Fruit fly (Drosophila melanogaster) whole organism, wandering third instar larva: ENCODE data around the gene Atg3.

ENCODE experiments used
- Abd-B ChIP-seq: fragments of >200 bp; optimal IDR thresholded peaks from 2 replicates; lab custom pipeline; 2017; ENCODE audit warnings: missing biosample characterization, missing genetic modification characterization
- CG32264 ChIP-seq: fragments of 200-800 bp; sonication (Bioruptor generic); optimal IDR thresholded peaks from 2 replicates; lab custom pipeline; 2016; ENCODE audit warnings: missing biosample characterization, missing genetic modification characterization
- CG9705 ChIP-seq: fragments of 200-800 bp; sonication (Bioruptor generic); optimal IDR thresholded peaks from 2 replicates; lab custom pipeline; 2018; ENCODE audit warnings: missing biosample characterization, mild to moderate bottlenecking, missing genetic modification characterization
- CrebA ChIP-seq: fragments of 200-800 bp; sonication (Bioruptor generic); optimal IDR thresholded peaks from 2 replicates; lab custom pipeline; 2016; ENCODE audit warnings: missing biosample characterization, mild to moderate bottlenecking, missing genetic modification characterization, borderline replicate concordance
- Dfd ChIP-seq: fragments of >200 bp; optimal IDR thresholded peaks from 2 replicates; lab custom pipeline; 2017; ENCODE audit warnings: missing biosample characterization, missing genetic modification characterization
- Dif ChIP-seq: fragments of 200-275, 200-300 bp; sonication (Bioruptor generic); optimal IDR thresholded peaks from 2 replicates; lab custom pipeline; 2018; ENCODE audit warnings: missing biosample characterization, missing genetic modification characterization; ENCODE audit not compliant: partially characterized antibody
- GATAd ChIP-seq: sonication (Bioruptor generic); optimal IDR thresholded peaks from 2 replicates; lab custom pipeline; 2016; ENCODE audit warnings: missing biosample characterization, missing genetic modification characterization
- HLH106 ChIP-seq: fragments of 200-800 bp; optimal IDR thresholded peaks from 3 replicates; lab custom pipeline; 2019; ENCODE audit warnings: missing biosample characterization, mild to moderate bottlenecking, missing genetic modification characterization, moderate library complexity
- Hnf4 ChIP-seq: fragments of 200-800 bp; sonication (Bioruptor generic); optimal IDR thresholded peaks from 2 replicates; lab custom pipeline; 2016; ENCODE audit warnings: missing biosample characterization, mild to moderate bottlenecking, missing genetic modification characterization
- Hr78 ChIP-seq: fragments of >200 bp; optimal IDR thresholded peaks from 2 replicates; lab custom pipeline; 2017; ENCODE audit warnings: missing biosample characterization, missing genetic modification characterization
- Hr83 ChIP-seq: fragments of 200-300 bp; sonication (Bioruptor generic); optimal IDR thresholded peaks from 2 replicates; lab custom pipeline; 2016; ENCODE audit warnings: missing biosample characterization, mild to moderate bottlenecking, missing genetic modification characterization, moderate library complexity; ENCODE audit not compliant: poor library complexity, severe bottlenecking
- Jra ChIP-seq: sonication (Bioruptor generic); optimal IDR thresholded peaks from 2 replicates; lab custom pipeline; 2016; ENCODE audit warnings: missing biosample characterization, missing genetic modification characterization
- Mio ChIP-seq: sonication (Bioruptor generic); optimal IDR thresholded peaks from 2 replicates; lab custom pipeline; 2016; ENCODE audit warnings: missing biosample characterization, missing genetic modification characterization
- Myc ChIP-seq: fragments of >200 bp; optimal IDR thresholded peaks from 2 replicates; lab custom pipeline; 2017
- N ChIP-seq: fragments of >200 bp; optimal IDR thresholded peaks from 2 replicates; lab custom pipeline; 2018; ENCODE audit warnings: missing biosample characterization, missing external identifiers, missing genetic modification characterization
- OdsH ChIP-seq: fragments of 200-800 bp; sonication (Bioruptor generic); optimal IDR thresholded peaks from 2 replicates; lab custom pipeline; 2016; ENCODE audit warnings: missing biosample characterization, mild to moderate bottlenecking, missing genetic modification characterization
- Rel ChIP-seq, 2 experiments: fragments of 200-800 bp; sonication (Bioruptor generic) in 1 of 2; optimal IDR thresholded peaks; 2 replicates in 1 of 2; 3 replicates in 1 of 2; lab custom pipeline; 2016 to 2019; ENCODE audit warnings: mild to moderate bottlenecking in 2 of 2, missing biosample characterization in 2 of 2, missing genetic modification characterization in 2 of 2, moderate library complexity in 1 of 2
- Sp1 ChIP-seq: fragments of 200-800 bp; sonication (Bioruptor generic); optimal IDR thresholded peaks from 3 replicates; lab custom pipeline; 2019; ENCODE audit warnings: missing biosample characterization, mild to moderate bottlenecking, missing genetic modification characterization, moderate library complexity
- Vsx2 ChIP-seq: fragments of 200-300, 225-300 bp; sonication (Bioruptor generic); optimal IDR thresholded peaks from 2 replicates; lab custom pipeline; 2018; ENCODE audit warnings: missing biosample characterization, missing genetic modification characterization; ENCODE audit not compliant: partially characterized antibody
- br ChIP-seq: fragments of 200-800 bp; sonication (Bioruptor generic); optimal IDR thresholded peaks from 2 replicates; lab custom pipeline; 2016; ENCODE audit warnings: missing biosample characterization, missing genetic modification characterization
- brk ChIP-seq: fragments of 200-800 bp; sonication (Bioruptor generic); optimal IDR thresholded peaks from 2 replicates; lab custom pipeline; 2016; ENCODE audit warnings: missing biosample characterization, mild to moderate bottlenecking, missing genetic modification characterization
- dmrt93B ChIP-seq: fragments of 200-800 bp; sonication (Bioruptor generic); optimal IDR thresholded peaks from 2 replicates; lab custom pipeline; 2018; ENCODE audit warnings: missing biosample characterization, mild to moderate bottlenecking, missing genetic modification characterization
- dsf ChIP-seq: sonication (Bioruptor generic); optimal IDR thresholded peaks from 2 replicates; lab custom pipeline; 2016; ENCODE audit warnings: missing biosample characterization, missing genetic modification characterization, borderline replicate concordance
- ey ChIP-seq: fragments of 200-800 bp; sonication (Bioruptor generic); optimal IDR thresholded peaks from 2 replicates; lab custom pipeline; 2016; ENCODE audit warnings: missing biosample characterization, missing genetic modification characterization
- foxo ChIP-seq, 2 experiments: fragments of 200-800 bp; sonication (Bioruptor generic); optimal IDR thresholded peaks; 2 replicates in 1 of 2; 3 replicates in 1 of 2; lab custom pipeline; 2016 to 2017; ENCODE audit warnings: missing biosample characterization in 2 of 2, missing genetic modification characterization in 2 of 2
- fru ChIP-seq: fragments of 200-800 bp; sonication (Bioruptor generic); optimal IDR thresholded peaks from 3 replicates; lab custom pipeline; 2016; ENCODE audit warnings: missing biosample characterization, mild to moderate bottlenecking, missing genetic modification characterization
- h ChIP-seq: fragments of 200-800 bp; sonication (Bioruptor generic); optimal IDR thresholded peaks from 3 replicates; lab custom pipeline; 2016; ENCODE audit warnings: missing biosample characterization, mild to moderate bottlenecking, missing genetic modification characterization
- jim ChIP-seq: fragments of 175-275, 200-325 bp; sonication (Bioruptor generic); optimal IDR thresholded peaks from 2 replicates; lab custom pipeline; 2016; ENCODE audit warnings: missing biosample characterization, mild to moderate bottlenecking, missing genetic modification characterization
- lola ChIP-seq: fragments of >200 bp; optimal IDR thresholded peaks from 2 replicates; lab custom pipeline; 2017; ENCODE audit warnings: missing biosample characterization, missing genetic modification characterization
- pan ChIP-seq: fragments of >200 bp; optimal IDR thresholded peaks from 2 replicates; lab custom pipeline; 2017
- psq ChIP-seq: fragments of 200-800 bp; sonication (Bioruptor generic); optimal IDR thresholded peaks from 3 replicates; lab custom pipeline; 2017; ENCODE audit warnings: missing biosample characterization, mild to moderate bottlenecking, missing genetic modification characterization, moderate library complexity
- rgr ChIP-seq: fragments of 200-800 bp; sonication (Bioruptor generic); optimal IDR thresholded peaks from 3 replicates; lab custom pipeline; 2016; ENCODE audit warnings: missing biosample characterization, mild to moderate bottlenecking, missing genetic modification characterization
- sage ChIP-seq: fragments of 200-800 bp; sonication (Bioruptor generic); optimal IDR thresholded peaks from 2 replicates; lab custom pipeline; 2016; ENCODE audit warnings: missing biosample characterization, mild to moderate bottlenecking, missing genetic modification characterization
- sv ChIP-seq: fragments of 200-800 bp; sonication (Bioruptor generic); optimal IDR thresholded peaks from 3 replicates; lab custom pipeline; 2016; ENCODE audit warnings: missing biosample characterization, missing genetic modification characterization
- tai ChIP-seq: sonication (Bioruptor generic); optimal IDR thresholded peaks from 2 replicates; lab custom pipeline; 2016; ENCODE audit warnings: missing biosample characterization, missing genetic modification characterization
- usp ChIP-seq: fragments of >200 bp; optimal IDR thresholded peaks from 2 replicates; lab custom pipeline; 2017; ENCODE audit warnings: missing biosample characterization, missing genetic modification characterization
- woc ChIP-seq: sonication (Bioruptor generic); optimal IDR thresholded peaks from 2 replicates; lab custom pipeline; 2016; ENCODE audit warnings: missing biosample characterization, mild to moderate bottlenecking, missing genetic modification characterization

Atg3 gene

DNA sequence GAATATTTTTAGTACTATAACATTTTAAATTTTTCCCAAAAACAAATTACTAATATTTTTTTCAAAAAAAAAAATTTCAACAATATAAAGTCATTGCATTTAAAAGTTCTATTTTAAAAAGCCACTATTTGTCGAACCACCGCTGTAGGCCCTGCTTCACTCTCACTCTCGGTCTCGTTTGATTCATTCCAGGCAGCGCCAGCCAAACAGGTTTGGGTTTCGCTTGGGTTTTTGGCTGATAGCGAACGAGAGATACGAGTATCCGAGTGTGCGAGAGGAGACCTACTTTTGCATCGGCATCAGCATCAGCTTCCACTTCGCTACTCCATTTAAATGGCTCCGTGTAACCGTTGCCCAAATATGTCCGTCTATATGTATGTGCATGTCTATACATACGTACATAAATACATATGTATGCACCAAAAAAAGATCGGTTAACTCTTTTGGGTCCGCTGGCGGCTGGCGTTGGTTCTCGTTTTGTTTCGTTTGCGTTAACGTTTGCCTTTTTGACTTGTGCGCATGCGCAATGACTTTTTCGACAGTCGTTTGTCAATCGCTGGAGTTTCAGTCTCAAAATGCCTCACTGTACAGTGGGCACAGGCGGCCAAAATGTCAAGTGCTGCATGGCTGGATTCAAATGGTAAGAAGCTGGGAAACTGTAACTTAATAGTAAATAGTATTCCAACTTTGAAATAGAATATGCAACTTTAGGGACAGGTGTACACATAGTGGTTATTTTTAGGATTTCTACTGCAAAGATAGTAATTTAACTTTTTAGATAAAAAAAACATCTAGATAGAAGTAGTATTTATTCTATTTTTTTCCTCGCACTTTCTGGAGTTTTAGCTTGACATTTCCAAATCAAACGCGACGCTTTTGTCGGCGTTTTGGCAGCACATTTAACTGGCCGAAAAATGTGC, 20.6 kb downstream of the Atg3 start:
- TF ChIP-seq dmrt93B (GFP tag; lab: Kevin White, UChicago) (peak; percentile 19), foxo (GFP tag; optimal IDR thresholded peaks at IDR 0.05; lab: Kevin White, UChicago) (peak in 1 of 2 experiments; percentile 43), psq (GFP tag; lab: Kevin White, UChicago) (peak; percentile 7), br (peak; percentile 37), fru (GFP tag; lab: Kevin White, UChicago) (peak; percentile 50), HLH106 (tag; lab: Kevin White, UChicago) (peak; percentile 24), rgr (GFP tag; lab: Kevin White, UChicago) (peak; percentile 22), tai (no peak), Dif (GFP tag; lab: Kevin White, UChicago) (peak; percentile 49), pan (lab: Kevin White, UChicago) (no peak), Abd-B (GFP tag; lab: Kevin White, UChicago) (no peak), Sp1 (GFP tag; lab: Kevin White, UChicago) (peak; percentile 38), CG9705 (GFP tag; lab: Kevin White, UChicago) (no peak), OdsH (GFP tag; lab: Kevin White, UChicago) (no peak), sv (peak; percentile 55), usp (GFP tag; lab: Kevin White, UChicago) (no peak), ey (GFP tag; lab: Kevin White, UChicago) (peak; percentile 48), dsf (GFP tag; lab: Kevin White, UChicago) (no peak), h (GFP tag; lab: Kevin White, UChicago) (peak; percentile 40)

DNA sequence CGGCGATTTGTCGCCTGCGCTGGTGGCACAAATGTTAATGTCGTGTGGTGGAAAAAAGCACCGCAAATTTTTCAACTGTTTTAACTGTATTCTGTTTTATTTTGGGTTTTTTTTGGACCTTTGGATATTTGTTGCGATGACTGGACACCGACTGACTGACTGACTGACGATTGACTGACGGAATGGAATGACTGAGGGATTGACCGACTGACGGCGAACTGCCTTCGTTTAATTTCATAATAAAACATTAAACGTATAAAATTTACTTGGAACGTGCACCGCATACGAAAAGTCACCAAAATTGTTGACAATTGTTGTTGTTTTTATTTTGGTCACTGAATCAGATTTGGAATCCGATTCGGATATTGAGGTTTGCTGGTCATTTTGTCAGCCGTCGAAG, 21.3 kb downstream of the Atg3 start:
- TF ChIP-seq N (GFP tag; lab: Kevin White, UChicago) (no peak), HLH106 (tag; lab: Kevin White, UChicago) (no peak), Dif (GFP tag; lab: Kevin White, UChicago) (no peak), ey (GFP tag; lab: Kevin White, UChicago) (no peak), br (no peak), Abd-B (GFP tag; lab: Kevin White, UChicago) (no peak), dsf (GFP tag; lab: Kevin White, UChicago) (no peak), lola (GFP tag; lab: Kevin White, UChicago) (no peak), brk (GFP tag; lab: Kevin White, UChicago) (no peak), Mio (GFP tag; lab: Kevin White, UChicago) (no peak), jim (GFP tag; lab: Kevin White, UChicago) (no peak), Vsx2 (GFP tag; lab: Kevin White, UChicago) (no peak)

dm6 chr3L:18771095-18772013, 22.9 kb downstream of the Atg3 start:
- TF ChIP-seq rgr (GFP tag; lab: Kevin White, UChicago) (peak; percentile 41), OdsH (GFP tag; lab: Kevin White, UChicago) (peak; percentile 32), sage (GFP tag; lab: Kevin White, UChicago) (no peak), br (peak; percentile 66), tai (no peak), Dfd (no peak), fru (GFP tag; lab: Kevin White, UChicago) (peak; percentile 51), GATAd (GFP tag; lab: Kevin White, UChicago) (no peak), CrebA (peak; percentile 65), Jra (GFP tag; lab: Kevin White, UChicago) (no peak), CG9705 (GFP tag; lab: Kevin White, UChicago) (no peak), Sp1 (GFP tag; lab: Kevin White, UChicago) (peak; percentile 67), Hr78 (no peak), Hr83 (GFP tag; lab: Kevin White, UChicago) (no peak), Vsx2 (GFP tag; lab: Kevin White, UChicago) (peak; percentile 43), ey (GFP tag; lab: Kevin White, UChicago) (peak; percentile 11), usp (GFP tag; lab: Kevin White, UChicago) (no peak), brk (GFP tag; lab: Kevin White, UChicago) (peak; percentile 25), CG32264 (GFP tag; lab: Kevin White, UChicago) (peak; percentile 35), woc (peak; percentile 32), HLH106 (tag; lab: Kevin White, UChicago) (peak; percentile 16), sv (no peak), h (GFP tag; lab: Kevin White, UChicago) (peak; percentile 18), psq (GFP tag; lab: Kevin White, UChicago) (peak; percentile 70), pan (lab: Kevin White, UChicago) (no peak), dsf (GFP tag; lab: Kevin White, UChicago) (no peak), Rel (GFP tag; optimal IDR thresholded peaks at IDR 0.05; lab: Kevin White, UChicago) (peak; percentile 29), Rel (tag; optimal IDR thresholded peaks at IDR 0.05; lab: Kevin White, UChicago) (peak; percentile 16), N (GFP tag; lab: Kevin White, UChicago) (no peak), lola (GFP tag; lab: Kevin White, UChicago) (no peak), Abd-B (GFP tag; lab: Kevin White, UChicago) (no peak), jim (GFP tag; lab: Kevin White, UChicago) (peak; percentile 57), Myc (no peak), foxo (GFP tag; optimal IDR thresholded peaks at IDR 0.05; lab: Kevin White, UChicago) (peak; percentile 22 to 68), Hnf4 (GFP tag; lab: Kevin White, UChicago) (peak; percentile 31)
